Worm (Caenorhabditis elegans) whole organism, L4 larva: ENCODE results near the gene F08F8.6.

ENCODE experiments used
- D1046.2 ChIP-seq: fragments of 200-800 bp; sonication (Bioruptor generic); IDR thresholded peaks from 2 replicates; pipeline ENCODE4 v1.3.6; 2022; ENCODE audit warnings: missing genetic modification characterization, missing compliant biosample characterization
- F10B5.3 ChIP-seq: sonication (generic microtip); optimal IDR thresholded peaks from 2 replicates; lab custom pipeline; 2016; ENCODE audit warnings: mild to moderate bottlenecking, missing genetic modification characterization, missing compliant biosample characterization
- F37D6.2 ChIP-seq: sonication (generic microtip); optimal IDR thresholded peaks from 2 replicates; lab custom pipeline; 2016; ENCODE audit warnings: mild to moderate bottlenecking, missing genetic modification characterization, missing compliant biosample characterization
- F49E8.2 ChIP-seq: sonication (generic microtip); optimal IDR thresholded peaks from 2 replicates; lab custom pipeline; 2016; ENCODE audit warnings: missing compliant biosample characterization, mild to moderate bottlenecking, missing genetic modification characterization, borderline replicate concordance
- R02D3.7 ChIP-seq: fragments of 150-350 bp; sonication (generic microtip); optimal IDR thresholded peaks from 3 replicates; lab custom pipeline; 2014; ENCODE audit warnings: missing biosample characterization, missing genetic modification characterization
- T20F7.1 ChIP-seq: fragments of 200-800 bp; sonication (Bioruptor generic); optimal IDR thresholded peaks from 2 replicates; lab custom pipeline; 2018; ENCODE audit warnings: mild to moderate bottlenecking, missing genetic modification characterization, missing compliant biosample characterization
- T26A8.4 ChIP-seq: fragments of 200-800 bp; sonication (Bioruptor generic); IDR thresholded peaks from 2 replicates; pipeline ENCODE4 v1.3.6; 2022; ENCODE audit warnings: missing genetic modification characterization, missing compliant biosample characterization
- ZK546.5 ChIP-seq, 2 experiments: sonication (generic microtip); optimal IDR thresholded peaks; 2 replicates each; lab custom pipeline; 2017; ENCODE audit warnings: missing biosample characterization in 2 of 2, missing genetic modification characterization in 2 of 2
- ama-1 ChIP-seq: fragments of 150-350 bp; optimal IDR thresholded peaks from 2 replicates; lab custom pipeline; 2014; ENCODE audit warnings: inconsistent platforms, mixed read lengths
- arid-1 ChIP-seq: fragments of 200-800 bp; sonication (Bioruptor generic); conservative IDR thresholded peaks from 2 replicates; pipeline ENCODE4 v1.3.6; 2022; ENCODE audit warnings: missing genetic modification reagents, missing genetic modification characterization, missing compliant biosample characterization
- ceh-28 ChIP-seq: fragments of 150-350 bp; optimal IDR thresholded peaks from 2 replicates; lab custom pipeline; 2014; ENCODE audit warnings: missing biosample characterization, missing genetic modification reagents, missing genetic modification characterization
- ceh-44 ChIP-seq: fragments of 200-800 bp; sonication (Bioruptor generic); IDR thresholded peaks from 2 replicates; pipeline ENCODE4 v1.3.6; 2022; ENCODE audit warnings: missing genetic modification reagents, missing genetic modification characterization, missing compliant biosample characterization
- ceh-62 ChIP-seq: sonication (generic microtip); optimal IDR thresholded peaks from 2 replicates; lab custom pipeline; 2017; ENCODE audit warnings: missing biosample characterization, missing genetic modification characterization
- ces-1 ChIP-seq: fragments of 150-350 bp; sonication (generic microtip); optimal IDR thresholded peaks from 4 replicates; lab custom pipeline; 2014; ENCODE audit warnings: missing biosample characterization, missing genetic modification reagents, missing genetic modification characterization
- ctbp-1 ChIP-seq: fragments of 200-800 bp; sonication (Bioruptor generic); IDR thresholded peaks from 2 replicates; pipeline ENCODE4 v1.3.6; 2022; ENCODE audit warnings: missing genetic modification reagents, missing genetic modification characterization, missing compliant biosample characterization
- daf-12 ChIP-seq: fragments of 150-350 bp; optimal IDR thresholded peaks from 2 replicates; lab custom pipeline; 2014; ENCODE audit warnings: missing biosample characterization, missing genetic modification reagents, missing genetic modification characterization
- daf-19 ChIP-seq: fragments of 200-800 bp; sonication (Bioruptor generic); conservative IDR thresholded peaks from 2 replicates; pipeline ENCODE4 v1.3.6; 2022; ENCODE audit warnings: missing genetic modification characterization, missing compliant biosample characterization
- daf-8 ChIP-seq: fragments of 200-800 bp; sonication (Bioruptor generic); IDR thresholded peaks from 2 replicates; pipeline ENCODE4 v1.3.6; 2022; ENCODE audit warnings: missing genetic modification characterization, missing compliant biosample characterization
- dmd-8 ChIP-seq: fragments of 200-800 bp; sonication (Bioruptor generic); IDR thresholded peaks from 2 replicates; pipeline ENCODE4 v1.3.6; 2022; ENCODE audit warnings: missing genetic modification characterization, missing compliant biosample characterization
- duxl-1 ChIP-seq: sonication (generic microtip); optimal IDR thresholded peaks from 2 replicates; lab custom pipeline; 2016; ENCODE audit warnings: mild to moderate bottlenecking, missing genetic modification characterization, moderate library complexity, missing compliant biosample characterization; ENCODE audit not compliant: poor library complexity
- dve-1 ChIP-seq: sonication (generic microtip); optimal IDR thresholded peaks from 2 replicates; lab custom pipeline; 2017; ENCODE audit warnings: antibody characterized with exemption, mild to moderate bottlenecking, missing genetic modification characterization, missing compliant biosample characterization; ENCODE audit not compliant: insufficient read depth
- egl-43 ChIP-seq: fragments of 200-800 bp; sonication (Bioruptor generic); IDR thresholded peaks from 2 replicates; pipeline ENCODE4 v1.3.6; 2022; ENCODE audit warnings: missing genetic modification reagents, missing genetic modification characterization, missing compliant biosample characterization
- fos-1 ChIP-seq: fragments of 150-350 bp; optimal IDR thresholded peaks from 2 replicates; lab custom pipeline; 2014; ENCODE audit warnings: missing biosample characterization, missing genetic modification characterization
- gei-8 ChIP-seq: fragments of 200-800 bp; sonication (Bioruptor generic); optimal IDR thresholded peaks from 2 replicates; lab custom pipeline; 2018; ENCODE audit warnings: mild to moderate bottlenecking, missing genetic modification characterization, missing compliant biosample characterization
- hmg-1.1 ChIP-seq: fragments of 200-800 bp; sonication (Bioruptor generic); IDR thresholded peaks from 2 replicates; pipeline ENCODE4 v1.3.6; 2022; ENCODE audit warnings: missing genetic modification reagents, missing genetic modification characterization, missing compliant biosample characterization
- lin-1 ChIP-seq: fragments of 200-800 bp; sonication (Bioruptor generic); IDR thresholded peaks from 2 replicates; pipeline ENCODE4 v1.3.6; 2022; ENCODE audit warnings: missing genetic modification reagents, missing genetic modification characterization, missing compliant biosample characterization
- lin-15B ChIP-seq: fragments of 150-350 bp; sonication (generic microtip); optimal IDR thresholded peaks from 3 replicates; lab custom pipeline; 2014; ENCODE audit warnings: missing biosample characterization, missing genetic modification characterization
- lin-38 ChIP-seq: fragments of 200-800 bp; sonication (Bioruptor generic); IDR thresholded peaks from 2 replicates; pipeline ENCODE4 v1.3.6; 2022; ENCODE audit warnings: missing genetic modification reagents, missing genetic modification characterization, missing compliant biosample characterization
- lin-39 ChIP-seq: fragments of 150-350 bp; optimal IDR thresholded peaks from 2 replicates; lab custom pipeline; 2014; ENCODE audit warnings: missing biosample characterization, missing genetic modification reagents, missing genetic modification characterization
- lir-3 ChIP-seq: sonication (generic microtip); optimal IDR thresholded peaks from 2 replicates; lab custom pipeline; 2016; ENCODE audit warnings: mild to moderate bottlenecking, missing genetic modification characterization, missing compliant biosample characterization
- mdl-1 ChIP-seq, 2 experiments: fragments of 150-350 bp in 1 of 2; sonication (generic microtip) in 1 of 2; optimal IDR thresholded peaks; 2 replicates each; lab custom pipeline; 2014 to 2017; ENCODE audit warnings: missing biosample characterization in 2 of 2, missing genetic modification characterization in 2 of 2
- mdt-29 ChIP-seq: fragments of 200-800 bp; sonication (Bioruptor generic); IDR thresholded peaks from 2 replicates; pipeline ENCODE4 v1.3.6; 2022; ENCODE audit warnings: missing genetic modification reagents, missing genetic modification characterization, missing compliant biosample characterization
- mes-2 ChIP-seq: sonication (generic microtip); optimal IDR thresholded peaks from 2 replicates; lab custom pipeline; 2016; ENCODE audit warnings: missing genotype, mild to moderate bottlenecking, missing genetic modification characterization, missing compliant biosample characterization; ENCODE audit not compliant: poor library complexity, severe bottlenecking
- nhr-10 ChIP-seq: fragments of 150-350 bp; optimal IDR thresholded peaks from 2 replicates; lab custom pipeline; 2014; ENCODE audit warnings: missing biosample characterization, missing genetic modification characterization
- nhr-102 ChIP-seq: sonication (generic microtip); optimal IDR thresholded peaks from 2 replicates; lab custom pipeline; 2016; ENCODE audit warnings: mild to moderate bottlenecking, missing genetic modification characterization, moderate library complexity, missing compliant biosample characterization
- nhr-111 ChIP-seq: fragments of 200-800 bp; sonication (Bioruptor generic); optimal IDR thresholded peaks from 2 replicates; lab custom pipeline; 2018; ENCODE audit warnings: mild to moderate bottlenecking, missing genetic modification characterization, missing compliant biosample characterization
- nhr-25 ChIP-seq: sonication (generic microtip); optimal IDR thresholded peaks from 2 replicates; lab custom pipeline; 2017; ENCODE audit warnings: missing genetic modification characterization, mild to moderate bottlenecking, missing compliant biosample characterization, antibody characterized with exemption, moderate library complexity, borderline replicate concordance; ENCODE audit not compliant: insufficient read depth
- nhr-28 ChIP-seq: fragments of 150-350 bp; optimal IDR thresholded peaks from 2 replicates; lab custom pipeline; 2014; ENCODE audit warnings: missing biosample characterization, missing genetic modification characterization
- nhr-41 ChIP-seq: fragments of 200-800 bp; sonication (Bioruptor generic); IDR thresholded peaks from 2 replicates; pipeline ENCODE4 v1.3.6; 2022; ENCODE audit warnings: missing genetic modification reagents, missing genetic modification characterization, missing compliant biosample characterization
- nhr-76 ChIP-seq: fragments of 150-350 bp; optimal IDR thresholded peaks from 2 replicates; lab custom pipeline; 2014; ENCODE audit warnings: missing biosample characterization, missing genetic modification characterization
- saeg-2 ChIP-seq: fragments of 200-800 bp; sonication (Bioruptor generic); IDR thresholded peaks from 2 replicates; pipeline ENCODE4 v1.3.6; 2022; ENCODE audit warnings: missing genetic modification reagents, missing genetic modification characterization, missing compliant biosample characterization
- sdz-12 ChIP-seq: fragments of 200-800 bp; sonication (Bioruptor generic); optimal IDR thresholded peaks from 2 replicates; lab custom pipeline; 2018; ENCODE audit warnings: mild to moderate bottlenecking, missing genetic modification characterization, missing compliant biosample characterization
- set-16 ChIP-seq: fragments of 200-800 bp; sonication (Bioruptor generic); IDR thresholded peaks from 2 replicates; pipeline ENCODE4 v1.3.6; 2022; ENCODE audit warnings: missing genetic modification reagents, missing genetic modification characterization, missing compliant biosample characterization
- snpc-1.2 ChIP-seq: fragments of 200-800 bp; sonication (Bioruptor generic); IDR thresholded peaks from 2 replicates; pipeline ENCODE4 v1.3.6; 2022; ENCODE audit warnings: missing genetic modification reagents, missing genetic modification characterization, missing compliant biosample characterization
- spr-3 ChIP-seq: fragments of 200-800 bp; sonication (Bioruptor generic); optimal IDR thresholded peaks from 2 replicates; lab custom pipeline; 2018; ENCODE audit warnings: mild to moderate bottlenecking, missing genetic modification characterization, missing compliant biosample characterization
- tag-97 ChIP-seq: fragments of 200-800 bp; sonication (Bioruptor generic); IDR thresholded peaks from 2 replicates; pipeline ENCODE4 v1.3.6; 2022; ENCODE audit warnings: missing genetic modification characterization, missing compliant biosample characterization
- unc-130 ChIP-seq: sonication (generic microtip); optimal IDR thresholded peaks from 2 replicates; lab custom pipeline; 2016; ENCODE audit warnings: missing genetic modification reagents, missing genetic modification characterization, missing compliant biosample characterization
- unc-62 ChIP-seq, 3 experiments: fragments of 150-350 bp in 1 of 3; sonication (generic microtip); optimal IDR thresholded peaks in 2 of 3; peaks in 1 of 3; 1 replicate in 1 of 3; 2 replicates in 2 of 3; lab custom pipeline; 2014 to 2017; ENCODE audit warnings: missing biosample characterization in 3 of 3, missing genetic modification characterization in 3 of 3, missing genetic modification reagents in 3 of 3, missing genotype in 1 of 3
- zfp-3 ChIP-seq: fragments of 200-800 bp; sonication (Bioruptor generic); conservative IDR thresholded peaks from 2 replicates; pipeline ENCODE4 v1.3.6; 2022; ENCODE audit warnings: missing genetic modification reagents, missing genetic modification characterization, missing compliant biosample characterization
- zip-2 ChIP-seq: fragments of 150-350 bp; optimal IDR thresholded peaks from 2 replicates; lab custom pipeline; 2014; ENCODE audit warnings: missing biosample characterization, missing genetic modification characterization

Gene F08F8.6

ce11 chrIII:7335220-7335619, 8.3 kb upstream of the F08F8.6 start, which contains the start of gene F56C9.10 (continued):
- TF ChIP-seq mdl-1 (tag; optimal IDR thresholded peaks at IDR 0.05; lab: Kevin White, UChicago) (peak; percentile 91 to 99), nhr-25 (tag; lab: Kevin White, UChicago) (no peak), duxl-1 (no peak), T20F7.1 (GFP tag; lab: Kevin White, UChicago) (peak; percentile 81), F37D6.2 (tag; lab: Kevin White, UChicago) (peak; percentile 7), unc-62 (GFP tag; optimal IDR thresholded peaks at IDR 0.05 in 1 of 2; lab: Kevin White, UChicago) (peak in 1 of 2 experiments; percentile 100), unc-62 (tag; optimal IDR thresholded peaks at IDR 0.05; lab: Kevin White, UChicago) (no peak), nhr-102 (peak; percentile 72), egl-43 (GFP tag; lab: Robert Waterston, UW) (0 out of 2 replicates have a peak, but pooled peaks have one; percentile 5), snpc-1.2 (GFP tag; lab: Robert Waterston, UW) (no peak), nhr-41 (GFP tag; lab: Robert Waterston, UW) (no peak), nhr-76 (peak; percentile 9), set-16 (GFP tag; lab: Robert Waterston, UW) (peak; percentile 65), nhr-111 (GFP tag; lab: Kevin White, UChicago) (no peak), mdt-29 (GFP tag; lab: Robert Waterston, UW) (peak; percentile 85), lin-38 (GFP tag; lab: Robert Waterston, UW) (peak; percentile 58), ceh-62 (tag; lab: Kevin White, UChicago) (no peak), mes-2 (peak; percentile 77), F10B5.3 (tag; lab: Kevin White, UChicago) (no peak), R02D3.7 (tag; lab: Kevin White, UChicago) (no peak), ces-1 (GFP tag; lab: Kevin White, UChicago) (no peak), dmd-8 (no peak), lir-3 (tag; lab: Kevin White, UChicago) (no peak), saeg-2 (GFP tag; lab: Robert Waterston, UW) (0 out of 2 replicates have a peak, but pooled peaks have one; percentile 38), nhr-28 (peak; percentile 90), T26A8.4 (GFP tag; lab: Robert Waterston, UW) (peak; percentile 73), hmg-1.1 (GFP tag; lab: Robert Waterston, UW) (peak; percentile 84), spr-3 (no peak), nhr-10 (tag; lab: Kevin White, UChicago) (no peak), lin-15B (tag; lab: Kevin White, UChicago) (no peak), ama-1 (lab: Kevin White, UChicago) (peak; percentile 40), unc-130 (GFP tag; lab: Kevin White, UChicago) (no peak), ZK546.5 (tag; optimal IDR thresholded peaks at IDR 0.05; lab: Kevin White, UChicago) (no peak), arid-1 (GFP tag; lab: Robert Waterston, UW) (peak; percentile 64; the same call in 1 of the 2 replicates), D1046.2 (no peak), sdz-12 (GFP tag; lab: Kevin White, UChicago) (no peak), ceh-44 (no peak), tag-97 (GFP tag; lab: Robert Waterston, UW) (no peak), dve-1 (tag; lab: Kevin White, UChicago) (peak; percentile 90), lin-1 (GFP tag; lab: Robert Waterston, UW) (0 out of 2 replicates have a peak, but pooled peaks have one; percentile 36), zfp-3 (GFP tag; lab: Robert Waterston, UW) (peak; percentile 78), ctbp-1 (GFP tag; lab: Robert Waterston, UW) (no peak; the same call in none of the 2 replicates), daf-12 (tag; lab: Kevin White, UChicago) (no peak), daf-8 (GFP tag; lab: Robert Waterston, UW) (no peak), F49E8.2 (tag; lab: Kevin White, UChicago) (no peak), daf-19 (no peak), lin-39 (tag; lab: Kevin White, UChicago) (no peak), ceh-28 (tag; lab: Kevin White, UChicago) (no peak), zip-2 (tag; lab: Kevin White, UChicago) (no peak), fos-1 (tag; lab: Kevin White, UChicago) (no peak), gei-8 (GFP tag; lab: Kevin White, UChicago) (peak; percentile 63)
